Fruit fly (Drosophila melanogaster) Kc167 (cell line): Measurements from ENCODE around the gene CG13893.

ENCODE experiments used
- Myc ChIP-seq: fragments of >200 bp; optimal IDR thresholded peaks from 2 replicates; lab custom pipeline; 2017; ENCODE audit warnings: missing external identifiers
- Sin3A ChIP-seq: fragments of >200 bp; optimal IDR thresholded peaks from 2 replicates; lab custom pipeline; 2018; ENCODE audit warnings: missing external identifiers
- h ChIP-seq: fragments of >200 bp; optimal IDR thresholded peaks from 3 replicates; lab custom pipeline; 2018; ENCODE audit warnings: missing external identifiers
- insv ChIP-seq: fragments of >200 bp; optimal IDR thresholded peaks from 3 replicates; lab custom pipeline; 2018; ENCODE audit warnings: missing external identifiers
- psq ChIP-seq: fragments of >200 bp; optimal IDR thresholded peaks from 2 replicates; lab custom pipeline; 2017; ENCODE audit warnings: missing external identifiers
- ttk ChIP-seq: sonication (Bioruptor generic); optimal IDR thresholded peaks from 2 replicates; lab custom pipeline; 2017; ENCODE audit warnings: missing external identifiers

Gene CG13893

dm6 chr3L:603847-604550, at the start of gene CG13893:
CG13893 (minus strand) TSS chr3L:604008.
- TF ChIP-seq insv (no peak), psq (lab: Kevin White, UChicago) (no peak), ttk (lab: Kevin White, UChicago) (no peak), Sin3A (no peak), Myc (lab: Kevin White, UChicago) (no peak), h (lab: Kevin White, UChicago) (no peak)

dm6 chr3L:652637-653036, 48.8 kb upstream of the CG13893 start, which contains the start of gene CG3402:
CG3402 (minus strand) TSS chr3L:652881.
- TF ChIP-seq Sin3A (no peak), Myc (lab: Kevin White, UChicago) (no peak), insv (no peak), psq (lab: Kevin White, UChicago) (no peak), h (lab: Kevin White, UChicago) (no peak), ttk (lab: Kevin White, UChicago) (no peak)

dm6 chr3L:649025-649769, 45.4 kb upstream of the CG13893 start:
- TF ChIP-seq ttk (lab: Kevin White, UChicago) (peak; percentile 97), psq (lab: Kevin White, UChicago) (no peak), h (lab: Kevin White, UChicago) (no peak)

- TF ChIP-seq Myc (lab: Kevin White, UChicago) (no peak), insv (no peak), psq (lab: Kevin White, UChicago) (no peak), Sin3A (no peak), h (lab: Kevin White, UChicago) (no peak), ttk (lab: Kevin White, UChicago) (no peak)
Measured at dm6 chr3L:648155-649024, 44.6 kb upstream of the CG13893 start, which contains the start of gene Gale. Gale (plus strand) TSS chr3L:648555.

dm6 chr3L:647529-647928, 43.7 kb upstream of the CG13893 start:
- TF ChIP-seq ttk (lab: Kevin White, UChicago) (no peak), Myc (lab: Kevin White, UChicago) (no peak), Sin3A (no peak), h (lab: Kevin White, UChicago) (no peak), insv (no peak), psq (lab: Kevin White, UChicago) (no peak)

dm6 chr3L:645426-646036, 41.7 kb upstream of the CG13893 start:
- TF ChIP-seq psq (lab: Kevin White, UChicago) (no peak), ttk (lab: Kevin White, UChicago) (peak; percentile 18)

dm6 chr3L:644111-644718, 40.4 kb upstream of the CG13893 start:
- TF ChIP-seq ttk (lab: Kevin White, UChicago) (no peak), h (lab: Kevin White, UChicago) (no peak), insv (no peak), Sin3A (no peak), Myc (lab: Kevin White, UChicago) (no peak), psq (lab: Kevin White, UChicago) (no peak)

dm6 chr3L:642865-643738, 39.3 kb upstream of the CG13893 start:
- no peak for TF ChIP-seq ttk (lab: Kevin White, UChicago)
- TF ChIP-seq insv: no peak
- no peak for TF ChIP-seq psq (lab: Kevin White, UChicago)
- TF ChIP-seq Sin3A: no peak
- no peak for TF ChIP-seq Myc (lab: Kevin White, UChicago)
- no peak for TF ChIP-seq h (lab: Kevin White, UChicago)

- no peak for TF ChIP-seq ttk (lab: Kevin White, UChicago)
- TF ChIP-seq h (lab: Kevin White, UChicago): no peak
- no peak for TF ChIP-seq Sin3A
- TF ChIP-seq insv: no peak
- TF ChIP-seq Myc (lab: Kevin White, UChicago): no peak
- no peak for TF ChIP-seq psq (lab: Kevin White, UChicago)
Measured at dm6 chr3L:642146-642864, 38.5 kb upstream of the CG13893 start.

dm6 chr3L:641436-641835, 37.6 kb upstream of the CG13893 start:
- no peak for TF ChIP-seq Myc (lab: Kevin White, UChicago)
- TF ChIP-seq psq (lab: Kevin White, UChicago): no peak
- no peak for TF ChIP-seq ttk (lab: Kevin White, UChicago)
- TF ChIP-seq insv: no peak
- TF ChIP-seq Sin3A: no peak
- no peak for TF ChIP-seq h (lab: Kevin White, UChicago)
